Worm (Caenorhabditis elegans) whole organism, L4 larva: Measurements from ENCODE around the gene C32D5.11.
A peak's percentile ranks its signal among the peaks of the same experiment; 100 is the strongest.

Source experiments
- D1046.2 ChIP-seq: fragments of 200-800 bp; sonication (Bioruptor generic); IDR thresholded peaks from 2 replicates; pipeline ENCODE4 v1.3.6; 2022; ENCODE audit warnings: missing genetic modification characterization, missing compliant biosample characterization
- F10B5.3 ChIP-seq: sonication (generic microtip); optimal IDR thresholded peaks from 2 replicates; lab custom pipeline; 2016; ENCODE audit warnings: mild to moderate bottlenecking, missing genetic modification characterization, missing compliant biosample characterization
- F26F4.8 ChIP-seq: fragments of 200-800 bp; sonication (Bioruptor generic); conservative IDR thresholded peaks from 2 replicates; pipeline ENCODE4 v1.3.6; 2022; ENCODE audit warnings: missing genetic modification characterization, missing compliant biosample characterization
- F44E2.7 ChIP-seq: fragments of 200-800 bp; sonication (Bioruptor generic); IDR thresholded peaks from 2 replicates; pipeline ENCODE4 v2.1.2; 2022; ENCODE audit warnings: missing genetic modification characterization, missing compliant biosample characterization
- T26A8.4 ChIP-seq: fragments of 200-800 bp; sonication (Bioruptor generic); IDR thresholded peaks from 2 replicates; pipeline ENCODE4 v1.3.6; 2022; ENCODE audit warnings: missing genetic modification characterization, missing compliant biosample characterization
- Y105C5A.15 ChIP-seq: fragments of 200-800 bp; sonication (Bioruptor generic); IDR thresholded peaks from 2 replicates; pipeline ENCODE4 v1.3.6; 2022; ENCODE audit warnings: missing genetic modification characterization, missing compliant biosample characterization
- aly-2 ChIP-seq: sonication (generic microtip); optimal IDR thresholded peaks from 2 replicates; lab custom pipeline; 2018; ENCODE audit warnings: missing biosample characterization, missing genetic modification characterization
- ama-1 ChIP-seq: fragments of 150-350 bp; optimal IDR thresholded peaks from 2 replicates; lab custom pipeline; 2014; ENCODE audit warnings: inconsistent platforms, mixed read lengths
- attf-4 ChIP-seq: sonication (generic microtip); optimal IDR thresholded peaks from 3 replicates; lab custom pipeline; 2017; ENCODE audit warnings: missing biosample characterization, missing genetic modification characterization
- ceh-62 ChIP-seq: sonication (generic microtip); optimal IDR thresholded peaks from 2 replicates; lab custom pipeline; 2017; ENCODE audit warnings: missing biosample characterization, missing genetic modification characterization
- ctbp-1 ChIP-seq: fragments of 200-800 bp; sonication (Bioruptor generic); IDR thresholded peaks from 2 replicates; pipeline ENCODE4 v1.3.6; 2022; ENCODE audit warnings: missing genetic modification reagents, missing genetic modification characterization, missing compliant biosample characterization
- daf-16 ChIP-seq, 3 experiments: sonication (generic microtip); optimal IDR thresholded peaks; 2 replicates each; lab custom pipeline; 2016 to 2017; ENCODE audit warnings: missing genetic modification characterization in 3 of 3, missing genetic modification reagents in 3 of 3, mild to moderate bottlenecking in 2 of 3, missing compliant biosample characterization in 2 of 3, missing biosample characterization in 1 of 3, moderate library complexity in 1 of 3
- dpl-1 ChIP-seq: fragments of 150-350 bp; optimal IDR thresholded peaks from 2 replicates; lab custom pipeline; 2014; ENCODE audit warnings: missing biosample characterization, missing genetic modification reagents, missing genetic modification characterization
- dve-1 ChIP-seq: sonication (generic microtip); optimal IDR thresholded peaks from 2 replicates; lab custom pipeline; 2017; ENCODE audit warnings: antibody characterized with exemption, mild to moderate bottlenecking, missing genetic modification characterization, missing compliant biosample characterization; ENCODE audit not compliant: insufficient read depth
- fos-1 ChIP-seq: fragments of 150-350 bp; optimal IDR thresholded peaks from 2 replicates; lab custom pipeline; 2014; ENCODE audit warnings: missing biosample characterization, missing genetic modification characterization
- gei-8 ChIP-seq: fragments of 200-800 bp; sonication (Bioruptor generic); optimal IDR thresholded peaks from 2 replicates; lab custom pipeline; 2018; ENCODE audit warnings: mild to moderate bottlenecking, missing genetic modification characterization, missing compliant biosample characterization
- hlh-11 ChIP-seq: fragments of 200-800 bp; sonication (Bioruptor generic); optimal IDR thresholded peaks from 2 replicates; lab custom pipeline; 2018; ENCODE audit warnings: mild to moderate bottlenecking, missing genetic modification characterization, missing compliant biosample characterization
- hlh-30 ChIP-seq: sonication (generic microtip); optimal IDR thresholded peaks from 2 replicates; lab custom pipeline; 2017; ENCODE audit warnings: antibody characterized with exemption, mild to moderate bottlenecking, missing genetic modification characterization, missing compliant biosample characterization; ENCODE audit not compliant: insufficient read depth
- hmg-1.1 ChIP-seq: fragments of 200-800 bp; sonication (Bioruptor generic); IDR thresholded peaks from 2 replicates; pipeline ENCODE4 v1.3.6; 2022; ENCODE audit warnings: missing genetic modification reagents, missing genetic modification characterization, missing compliant biosample characterization
- lin-1 ChIP-seq: fragments of 200-800 bp; sonication (Bioruptor generic); IDR thresholded peaks from 2 replicates; pipeline ENCODE4 v1.3.6; 2022; ENCODE audit warnings: missing genetic modification reagents, missing genetic modification characterization, missing compliant biosample characterization
- lir-3 ChIP-seq: sonication (generic microtip); optimal IDR thresholded peaks from 2 replicates; lab custom pipeline; 2016; ENCODE audit warnings: mild to moderate bottlenecking, missing genetic modification characterization, missing compliant biosample characterization
- lsy-2 ChIP-seq, 2 experiments: fragments of 150-350 bp in 1 of 2; sonication (generic microtip) in 1 of 2; optimal IDR thresholded peaks; 2 replicates each; lab custom pipeline; 2014 to 2017; ENCODE audit warnings: missing biosample characterization in 2 of 2, missing genetic modification characterization in 2 of 2
- mdl-1 ChIP-seq, 2 experiments: fragments of 150-350 bp in 1 of 2; sonication (generic microtip) in 1 of 2; optimal IDR thresholded peaks; 2 replicates each; lab custom pipeline; 2014 to 2017; ENCODE audit warnings: missing biosample characterization in 2 of 2, missing genetic modification characterization in 2 of 2
- mxl-3 ChIP-seq: fragments of 200-800 bp; sonication (Bioruptor generic); optimal IDR thresholded peaks from 2 replicates; lab custom pipeline; 2018; ENCODE audit warnings: mild to moderate bottlenecking, missing genetic modification characterization, missing compliant biosample characterization
- nhr-10 ChIP-seq: fragments of 150-350 bp; optimal IDR thresholded peaks from 2 replicates; lab custom pipeline; 2014; ENCODE audit warnings: missing biosample characterization, missing genetic modification characterization
- nhr-11 ChIP-seq: fragments of 150-350 bp; optimal IDR thresholded peaks from 2 replicates; lab custom pipeline; 2014; ENCODE audit warnings: missing biosample characterization, missing genetic modification characterization
- nhr-28 ChIP-seq: fragments of 150-350 bp; optimal IDR thresholded peaks from 2 replicates; lab custom pipeline; 2014; ENCODE audit warnings: missing biosample characterization, missing genetic modification characterization
- nhr-41 ChIP-seq: fragments of 200-800 bp; sonication (Bioruptor generic); IDR thresholded peaks from 2 replicates; pipeline ENCODE4 v1.3.6; 2022; ENCODE audit warnings: missing genetic modification reagents, missing genetic modification characterization, missing compliant biosample characterization
- nhr-48 ChIP-seq: sonication (generic microtip); optimal IDR thresholded peaks from 2 replicates; lab custom pipeline; 2016; ENCODE audit warnings: mild to moderate bottlenecking, missing genetic modification characterization, missing compliant biosample characterization
- nhr-6 ChIP-seq: fragments of 150-350 bp; optimal IDR thresholded peaks from 2 replicates; lab custom pipeline; 2014; ENCODE audit warnings: missing biosample characterization, missing genetic modification characterization
- nhr-76 ChIP-seq: fragments of 150-350 bp; optimal IDR thresholded peaks from 2 replicates; lab custom pipeline; 2014; ENCODE audit warnings: missing biosample characterization, missing genetic modification characterization
- nhr-77 ChIP-seq: fragments of 150-350 bp; optimal IDR thresholded peaks from 2 replicates; lab custom pipeline; 2014; ENCODE audit warnings: missing biosample characterization, missing genetic modification characterization
- pqm-1 ChIP-seq: sonication (generic microtip); optimal IDR thresholded peaks from 2 replicates; lab custom pipeline; 2017; ENCODE audit warnings: missing biosample characterization, missing genetic modification characterization
- saeg-2 ChIP-seq: fragments of 200-800 bp; sonication (Bioruptor generic); IDR thresholded peaks from 2 replicates; pipeline ENCODE4 v1.3.6; 2022; ENCODE audit warnings: missing genetic modification reagents, missing genetic modification characterization, missing compliant biosample characterization
- set-16 ChIP-seq: fragments of 200-800 bp; sonication (Bioruptor generic); IDR thresholded peaks from 2 replicates; pipeline ENCODE4 v1.3.6; 2022; ENCODE audit warnings: missing genetic modification reagents, missing genetic modification characterization, missing compliant biosample characterization
- skn-1 ChIP-seq: fragments of 150-350 bp; optimal IDR thresholded peaks from 2 replicates; lab custom pipeline; 2014; ENCODE audit warnings: missing biosample characterization, missing genetic modification characterization
- spr-1 ChIP-seq: sonication (generic microtip); optimal IDR thresholded peaks from 2 replicates; lab custom pipeline; 2016; ENCODE audit warnings: mild to moderate bottlenecking, missing genetic modification characterization, missing compliant biosample characterization
- unc-130 ChIP-seq: sonication (generic microtip); optimal IDR thresholded peaks from 2 replicates; lab custom pipeline; 2016; ENCODE audit warnings: missing genetic modification reagents, missing genetic modification characterization, missing compliant biosample characterization
- unc-39 ChIP-seq: sonication (generic microtip); optimal IDR thresholded peaks from 2 replicates; lab custom pipeline; 2017; ENCODE audit warnings: missing biosample characterization, missing genetic modification characterization
- unc-62 ChIP-seq, 3 experiments: fragments of 150-350 bp in 1 of 3; sonication (generic microtip); optimal IDR thresholded peaks in 2 of 3; peaks in 1 of 3; 1 replicate in 1 of 3; 2 replicates in 2 of 3; lab custom pipeline; 2014 to 2017; ENCODE audit warnings: missing biosample characterization in 3 of 3, missing genetic modification characterization in 3 of 3, missing genetic modification reagents in 3 of 3, missing genotype in 1 of 3
- vab-7 ChIP-seq: fragments of 200-800 bp; sonication (Bioruptor generic); IDR thresholded peaks from 2 replicates; pipeline ENCODE4 v1.3.6; 2022; ENCODE audit warnings: missing genetic modification reagents, missing genetic modification characterization, missing compliant biosample characterization

The C32D5.11 gene

ce11 chrII:6327317-6327716, 27.9 kb downstream of the C32D5.11 start (continued):
- TF ChIP-seq F10B5.3 (tag; lab: Kevin White, UChicago): no peak
- peak; percentile 67 for TF ChIP-seq nhr-48 (tag; lab: Kevin White, UChicago)
- peak in 1 of 2 experiments; percentile 55 for TF ChIP-seq daf-16 (GFP tag; optimal IDR thresholded peaks at IDR 0.05; lab: Kevin White, UChicago)
- peak; percentile 59 for TF ChIP-seq daf-16 (tag; optimal IDR thresholded peaks at IDR 0.05; lab: Kevin White, UChicago)
- TF ChIP-seq pqm-1 (tag; lab: Kevin White, UChicago): peak; percentile 97
- TF ChIP-seq ctbp-1 (GFP tag; lab: Robert Waterston, UW): no peak
- no peak for TF ChIP-seq mdl-1 (tag; optimal IDR thresholded peaks at IDR 0.05; lab: Kevin White, UChicago)
- TF ChIP-seq lsy-2 (tag; optimal IDR thresholded peaks at IDR 0.05; lab: Kevin White, UChicago): peak in 1 of 2 experiments; percentile 17
- TF ChIP-seq saeg-2: 0 out of 2 replicates have a peak, but pooled peaks have one; percentile 58
- no peak for TF ChIP-seq nhr-76 (tag; lab: Kevin White, UChicago)
- no peak for TF ChIP-seq aly-2 (tag; lab: Kevin White, UChicago)
- no peak for TF ChIP-seq T26A8.4 (GFP tag; lab: Robert Waterston, UW)

DNA sequence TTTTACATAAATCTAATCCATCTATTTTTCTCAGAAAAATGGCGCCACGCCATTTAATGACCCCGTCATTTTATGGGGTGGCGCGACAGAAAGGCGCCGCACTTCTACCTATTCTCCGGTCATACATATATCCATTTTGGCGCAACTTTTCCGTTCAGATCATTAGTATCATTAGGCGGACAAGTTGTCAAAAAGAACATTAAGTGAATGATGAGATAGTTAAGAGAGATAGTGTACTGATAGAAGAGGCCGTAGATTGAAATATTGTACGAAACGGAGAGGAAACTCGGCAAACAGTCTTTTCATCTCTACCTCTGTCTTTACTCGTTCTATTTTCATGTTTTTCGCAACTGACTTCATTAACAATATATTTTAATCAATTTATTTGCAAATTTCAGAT, 31.2 kb downstream of the C32D5.11 start, which contains the start of gene sma-6:
sma-6 (plus strand) TSS at position 399 of the 400 bp plus-strand sequence.
- TF ChIP-seq dve-1 (tag; lab: Kevin White, UChicago) (peak; percentile 12), pqm-1 (tag; lab: Kevin White, UChicago) (peak; percentile 22), dpl-1 (GFP tag; lab: Kevin White, UChicago) (no peak), D1046.2 (no peak), nhr-28 (tag; lab: Kevin White, UChicago) (peak; percentile 24)

DNA sequence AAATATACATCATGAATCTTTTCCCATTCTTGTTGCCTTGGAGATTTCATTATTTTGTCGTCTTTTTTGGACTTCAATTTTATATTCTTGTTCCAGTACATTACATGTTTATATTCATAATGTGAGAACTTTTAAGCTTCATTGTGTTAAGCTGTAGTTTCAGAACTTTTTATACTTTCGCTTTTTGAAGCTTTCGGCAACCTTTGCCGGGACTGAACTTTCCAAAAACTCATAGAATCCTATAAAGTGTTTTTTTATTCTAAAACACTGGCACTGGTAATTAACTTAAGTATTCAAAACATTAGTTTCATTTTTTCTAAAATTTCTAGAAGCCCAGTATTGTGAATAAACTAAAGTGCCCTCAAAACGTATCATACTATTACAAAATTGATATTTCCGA, 32.3 kb downstream of the C32D5.11 start, which contains the start of gene C32D5.4:
C32D5.4 (minus strand) TSS at position 101 of the 400 bp plus-strand sequence.
- TF ChIP-seq hmg-1.1 (GFP tag; lab: Robert Waterston, UW): no peak
- TF ChIP-seq Y105C5A.15 (GFP tag; lab: Robert Waterston, UW): no peak
- no peak for TF ChIP-seq nhr-77 (tag; lab: Kevin White, UChicago)
- TF ChIP-seq F26F4.8 (GFP tag; lab: Robert Waterston, UW): no peak

DNA sequence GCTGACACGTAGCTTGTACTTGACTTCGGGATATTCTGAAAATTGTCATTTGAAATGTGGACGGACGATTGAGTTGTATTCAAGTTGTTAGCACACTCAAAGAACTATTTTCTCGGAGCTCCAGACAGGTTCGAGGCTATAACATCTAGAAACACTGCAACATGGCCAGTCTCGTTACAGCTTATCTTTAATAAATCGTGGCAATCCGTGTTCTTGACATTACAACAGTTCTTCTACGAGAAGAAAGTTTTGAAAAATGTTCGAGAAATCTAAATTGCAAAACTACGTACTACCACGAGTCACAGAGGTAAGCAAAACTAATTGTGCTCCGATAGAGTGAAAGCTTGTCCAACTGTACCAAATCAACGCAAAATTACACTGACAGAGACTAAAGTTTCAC, 33.2 kb downstream of the C32D5.11 start:
- no peak for TF ChIP-seq mxl-3 (GFP tag; lab: Kevin White, UChicago)
- no peak for TF ChIP-seq ceh-62
- no peak for TF ChIP-seq hlh-11 (tag; lab: Kevin White, UChicago)
- no peak for TF ChIP-seq nhr-10
- peak in 1 of 2 experiments; percentile 97 for TF ChIP-seq unc-62 (GFP tag; optimal IDR thresholded peaks at IDR 0.05 in 1 of 2; lab: Kevin White, UChicago)
- TF ChIP-seq unc-62 (tag; optimal IDR thresholded peaks at IDR 0.05; lab: Kevin White, UChicago): no peak

ce11 chrII:6320655-6321388, 34.4 kb downstream of the C32D5.11 start, which contains the start of gene efr-3:
Gene efr-3 (minus strand): TSS chrII:6321159.
- TF ChIP-seq lir-3 (tag; lab: Kevin White, UChicago) (no peak), Y105C5A.15 (GFP tag; lab: Robert Waterston, UW) (no peak), mxl-3 (GFP tag; lab: Kevin White, UChicago) (no peak), saeg-2 (no peak), F44E2.7 (GFP tag; lab: Robert Waterston, UW) (no peak), lsy-2 (tag; optimal IDR thresholded peaks at IDR 0.05; lab: Kevin White, UChicago) (peak in 1 of 2 experiments; percentile 65), spr-1 (tag; lab: Kevin White, UChicago) (no peak), nhr-6 (tag; lab: Kevin White, UChicago) (peak; percentile 23), set-16 (no peak), unc-62 (GFP tag; optimal IDR thresholded peaks at IDR 0.05 in 1 of 2; lab: Kevin White, UChicago) (peak in 1 of 2 experiments; percentile 93), unc-62 (tag; optimal IDR thresholded peaks at IDR 0.05; lab: Kevin White, UChicago) (no peak), nhr-41 (GFP tag; lab: Robert Waterston, UW) (no peak), unc-39 (tag; lab: Kevin White, UChicago) (no peak), gei-8 (GFP tag; lab: Kevin White, UChicago) (no peak), vab-7 (no peak), skn-1 (tag; lab: Kevin White, UChicago) (no peak), nhr-10 (no peak), ama-1 (lab: Kevin White, UChicago) (no peak), unc-130 (GFP tag; lab: Kevin White, UChicago) (no peak), nhr-11 (tag; lab: Kevin White, UChicago) (no peak), fos-1 (no peak), hlh-30 (tag; lab: Kevin White, UChicago) (peak; percentile 11), lin-1 (GFP tag; lab: Robert Waterston, UW) (no peak), dve-1 (tag; lab: Kevin White, UChicago) (no peak), attf-4 (no peak), dpl-1 (GFP tag; lab: Kevin White, UChicago) (peak; percentile 88)
